Worm (Caenorhabditis elegans) whole organism, early embryonic: Measurements from ENCODE around the gene acox-1.6.

Experiments used
- B0310.2 ChIP-seq: sonication (generic microtip); optimal IDR thresholded peaks from 2 replicates; lab custom pipeline; 2016; ENCODE audit warnings: mild to moderate bottlenecking, missing genetic modification characterization, missing compliant biosample characterization
- F13C5.2 ChIP-seq: sonication (generic microtip); optimal IDR thresholded peaks from 2 replicates; lab custom pipeline; 2017; ENCODE audit warnings: mild to moderate bottlenecking, missing genetic modification characterization, inconsistent platforms, missing compliant biosample characterization
- ama-1 ChIP-seq: fragments of 150-350 bp; optimal IDR thresholded peaks from 2 replicates; lab custom pipeline; 2014
- ceh-13 ChIP-seq: fragments of 200-800 bp; sonication (Bioruptor generic); optimal IDR thresholded peaks from 2 replicates; lab custom pipeline; 2018; ENCODE audit warnings: mild to moderate bottlenecking, missing genetic modification characterization, missing compliant biosample characterization
- ets-7 ChIP-seq: sonication (generic microtip); optimal IDR thresholded peaks from 2 replicates; lab custom pipeline; 2016; ENCODE audit warnings: missing genotype, missing genetic modification characterization, missing compliant biosample characterization
- flt-1 ChIP-seq: fragments of 200-800 bp; sonication (Bioruptor generic); IDR thresholded peaks from 2 replicates; pipeline ENCODE4 v1.3.6; 2022; ENCODE audit warnings: missing genetic modification characterization, missing compliant biosample characterization
- hmbx-1 ChIP-seq: sonication (generic microtip); optimal IDR thresholded peaks from 2 replicates; lab custom pipeline; 2016; ENCODE audit warnings: mild to moderate bottlenecking, missing genetic modification characterization, missing compliant biosample characterization
- hmg-4 ChIP-seq: fragments of 200-800 bp; sonication (Bioruptor generic); optimal IDR thresholded peaks from 2 replicates; lab custom pipeline; 2018; ENCODE audit warnings: mild to moderate bottlenecking, missing genetic modification characterization, missing compliant biosample characterization
- hnd-1 ChIP-seq: sonication (generic microtip); optimal IDR thresholded peaks from 2 replicates; lab custom pipeline; 2016; ENCODE audit warnings: missing genetic modification characterization, missing compliant biosample characterization
- pes-1 ChIP-seq: fragments of 200-800 bp; sonication (Bioruptor generic); IDR thresholded peaks from 2 replicates; pipeline ENCODE4 v1.3.6; 2022; ENCODE audit warnings: missing genetic modification reagents, missing genetic modification characterization, missing compliant biosample characterization
- scrt-1 ChIP-seq: fragments of 200-800 bp; sonication (Bioruptor generic); IDR thresholded peaks from 2 replicates; pipeline ENCODE4 v1.3.6; 2022; ENCODE audit warnings: missing genetic modification characterization, missing compliant biosample characterization
- tbx-37 ChIP-seq: fragments of 200-800 bp; sonication (Bioruptor generic); conservative IDR thresholded peaks from 2 replicates; pipeline ENCODE4 v1.3.6; 2022; ENCODE audit warnings: missing genetic modification reagents, missing genetic modification characterization, missing compliant biosample characterization
- tra-4 ChIP-seq: sonication (generic microtip); optimal IDR thresholded peaks from 2 replicates; lab custom pipeline; 2017; ENCODE audit warnings: missing genetic modification characterization, missing compliant biosample characterization

DNA sequence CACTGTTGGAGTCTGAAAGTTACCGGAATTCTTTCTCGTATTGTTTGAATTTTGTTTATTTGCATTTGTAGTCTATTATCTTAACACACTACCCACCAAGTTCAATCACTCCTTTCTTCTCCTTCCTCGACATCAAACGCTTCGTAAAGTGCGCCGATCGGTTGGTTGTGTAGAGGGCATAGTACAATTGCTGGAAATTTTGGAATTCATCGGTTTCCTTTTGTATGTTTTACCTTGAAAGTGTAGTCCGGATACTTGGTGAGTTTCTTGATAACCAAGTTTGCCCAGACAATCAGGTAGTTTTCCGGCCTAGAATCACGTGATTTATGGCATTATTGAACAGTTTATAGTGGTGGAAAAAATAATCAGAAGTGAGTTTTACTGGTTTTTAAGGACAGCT, 8.2 kb upstream of the acox-1.6 start:
- TF ChIP-seq ama-1 (lab: Kevin White, UChicago) (no peak), B0310.2 (tag; lab: Kevin White, UChicago) (no peak), flt-1 (GFP tag; lab: Robert Waterston, UW) (no peak), hmg-4 (no peak), hnd-1 (tag; lab: Kevin White, UChicago) (no peak), tbx-37 (GFP tag; lab: Robert Waterston, UW) (no peak), tra-4 (tag; lab: Kevin White, UChicago) (no peak), scrt-1 (GFP tag; lab: Robert Waterston, UW) (no peak), pes-1 (GFP tag; lab: Robert Waterston, UW) (no peak), ets-7 (tag; lab: Kevin White, UChicago) (no peak), hmbx-1 (tag; lab: Kevin White, UChicago) (no peak), F13C5.2 (tag; lab: Kevin White, UChicago) (no peak), ceh-13 (GFP tag; lab: Kevin White, UChicago) (no peak)
